Fruit fly (Drosophila melanogaster) whole organism, adult: ENCODE data around the gene mys.

Source experiments
- CG1620 ChIP-seq: fragments of 200-800 bp; sonication (Bioruptor generic); optimal IDR thresholded peaks from 2 replicates; lab custom pipeline; 2016; ENCODE audit warnings: missing biosample characterization, missing genetic modification characterization
- CG33017 ChIP-seq: fragments of 200-800 bp; sonication (Bioruptor generic); optimal IDR thresholded peaks from 2 replicates; lab custom pipeline; 2018; ENCODE audit warnings: missing biosample characterization, mild to moderate bottlenecking, missing genetic modification characterization, moderate library complexity
- CG7101 ChIP-seq: fragments of 200-800 bp; sonication (Bioruptor generic); optimal IDR thresholded peaks from 2 replicates; lab custom pipeline; 2018; ENCODE audit warnings: missing biosample characterization, mild to moderate bottlenecking, missing genetic modification characterization, moderate library complexity
- Clk ChIP-seq: fragments of 200-800 bp; sonication (Bioruptor generic); optimal IDR thresholded peaks from 2 replicates; lab custom pipeline; 2017; ENCODE audit warnings: missing biosample characterization, missing genetic modification characterization
- pad ChIP-seq: fragments of 200-800 bp; sonication (Bioruptor generic); optimal IDR thresholded peaks from 3 replicates; lab custom pipeline; 2017; ENCODE audit warnings: missing biosample characterization, missing genetic modification characterization, mild to moderate bottlenecking, moderate library complexity, missing genetic modification reagents

dm6 chrX:8115717-8116311, 54.4 kb downstream of the mys start, which contains the start of gene Gclc:
- TF ChIP-seq CG1620 (no peak), CG7101 (tag; lab: Kevin White, UChicago) (no peak), Clk (GFP tag; lab: Kevin White, UChicago) (no peak), CG33017 (tag; lab: Kevin White, UChicago) (no peak), pad (GFP tag; lab: Kevin White, UChicago) (no peak)
